Fruit fly (Drosophila melanogaster): ENCODE results near the gene Edem2.

Edem2 gene

dm6 chr2L:13202960-13203436 lies 11.0 kb downstream of the Edem2 start, which contains the start of gene CG16972:
Gene CG16972 (minus strand): TSS chr2L:13203295.
- TF ChIP-seq CG1621 (tag; optimal IDR thresholded peaks at IDR 0.05) (peak; percentile 99), CG8119 (GFP tag; IDR thresholded peaks at IDR 0.05) (0 out of 3 replicates have a peak, but pooled peaks have one; percentile 15), acj6 (GFP tag; optimal IDR thresholded peaks at IDR 0.05) (no peak)

- TF ChIP-seq CG34406 (GFP tag; optimal IDR thresholded peaks at IDR 0.05) (no peak), fd59A (GFP tag; optimal IDR thresholded peaks at IDR 0.05) (no peak), dac (GFP tag; optimal IDR thresholded peaks at IDR 0.05) (no peak), svp (GFP tag) (peak; percentile 73), Sox15 (GFP tag; optimal IDR thresholded peaks at IDR 0.05) (peak; percentile 13), esn (GFP tag; optimal IDR thresholded peaks at IDR 0.05) (peak; percentile 41), ss (GFP tag; optimal IDR thresholded peaks at IDR 0.05) (no peak), Sox14 (GFP tag; optimal IDR thresholded peaks at IDR 0.05) (no peak), CG6854 (GFP tag; optimal IDR thresholded peaks at IDR 0.05) (peak; percentile 67), Gug (GFP tag; IDR thresholded peaks at IDR 0.05) (no peak), eg (GFP tag; IDR thresholded peaks at IDR 0.05) (peak; percentile 37; the same call in 2 of the 3 replicates), net (GFP tag; optimal IDR thresholded peaks at IDR 0.05) (no peak), Sox102F (GFP tag; optimal IDR thresholded peaks at IDR 0.05) (no peak), Hr38 (GFP tag; optimal IDR thresholded peaks at IDR 0.05) (no peak), Met (GFP tag; optimal IDR thresholded peaks at IDR 0.05) (no peak), CG6808 (GFP tag; optimal IDR thresholded peaks at IDR 0.05) (no peak), CG1621 (tag; optimal IDR thresholded peaks at IDR 0.05) (no peak), fkh (GFP tag; optimal IDR thresholded peaks at IDR 0.05) (peak; percentile 54), lz (GFP tag; optimal IDR thresholded peaks at IDR 0.05) (peak; percentile 31), Blimp-1 (GFP tag; optimal IDR thresholded peaks at IDR 0.05) (no peak), vri (GFP tag; optimal IDR thresholded peaks at IDR 0.05) (no peak), CG8319 (GFP tag; optimal IDR thresholded peaks at IDR 0.05) (no peak), Smox (GFP tag; optimal IDR thresholded peaks at IDR 0.05) (no peak), acj6 (GFP tag; optimal IDR thresholded peaks at IDR 0.05) (no peak), CG16779 (tag; optimal IDR thresholded peaks at IDR 0.05) (no peak), CG8119 (GFP tag; IDR thresholded peaks at IDR 0.05) (no peak; the same call in 1 of the 3 replicates), Hr39 (GFP tag; optimal IDR thresholded peaks at IDR 0.05) (no peak), CG3032 (tag; optimal IDR thresholded peaks at IDR 0.05) (peak; percentile 68), CG4318 (GFP tag; optimal IDR thresholded peaks at IDR 0.05) (no peak), Lpt (GFP tag; optimal IDR thresholded peaks at IDR 0.05) (no peak), CG7368 (GFP tag; optimal IDR thresholded peaks at IDR 0.05) (no peak), CG3919 (GFP tag; optimal IDR thresholded peaks at IDR 0.05) (no peak), cyc (GFP tag; optimal IDR thresholded peaks at IDR 0.05) (no peak), CG10631 (GFP tag; optimal IDR thresholded peaks at IDR 0.05) (no peak), pdm3 (GFP tag; optimal IDR thresholded peaks at IDR 0.05) (no peak), CG6163 (GFP tag; IDR thresholded peaks at IDR 0.05) (peak; percentile 57; the same call in 2 of the 3 replicates), OdsH (GFP tag; optimal IDR thresholded peaks at IDR 0.05) (no peak), Eip78C (GFP tag) (peak; percentile 67), CG15336 (GFP tag; IDR thresholded peaks at IDR 0.05) (peak; percentile 44), fd85E (GFP tag; optimal IDR thresholded peaks at IDR 0.05) (no peak), Eip93F (GFP tag; optimal IDR thresholded peaks at IDR 0.05) (no peak), Ets21C (GFP tag; optimal IDR thresholded peaks at IDR 0.05) (no peak)
Observed at dm6 chr2L:13203437-13204137, 11.6 kb downstream of the Edem2 start, which contains the start of gene Pect. Gene Pect (plus strand): TSS chr2L:13203762.

Measured in whole organism, prepupa.